Worm (Caenorhabditis elegans): Measurements from ENCODE around the gene lurp-3.

lurp-3 gene

ce11 chrV:13414585-13414984 is 41.0 kb upstream of the lurp-3 start, which contains the start of gene cut-2:
cut-2 (plus strand) TSS chrV:13414949.
- TF ChIP-seq ref-1 (GFP tag; conservative IDR thresholded peaks at IDR 0.05) (no peak), med-1 (GFP tag; optimal IDR thresholded peaks at IDR 0.05; ENCODE audit: insufficient read depth) (no peak), ztf-29 (GFP tag; IDR thresholded peaks at IDR 0.05) (no peak), klf-2 (GFP tag; conservative IDR thresholded peaks at IDR 0.05) (no peak), tab-1 (GFP tag; IDR thresholded peaks at IDR 0.05) (no peak), ztf-23 (GFP tag; IDR thresholded peaks at IDR 0.05) (no peak), T22C8.4 (GFP tag; IDR thresholded peaks at IDR 0.05) (no peak), flt-1 (GFP tag; IDR thresholded peaks at IDR 0.05) (no peak), cog-1 (tag; optimal IDR thresholded peaks at IDR 0.05) (no peak)

ce11 chrV:13415462-13415861 is 40.1 kb upstream of the lurp-3 start:
- TF ChIP-seq flt-1 (GFP tag; IDR thresholded peaks at IDR 0.05) (no peak), ztf-29 (GFP tag; IDR thresholded peaks at IDR 0.05) (no peak), ztf-23 (GFP tag; IDR thresholded peaks at IDR 0.05) (no peak), ref-1 (GFP tag; conservative IDR thresholded peaks at IDR 0.05) (no peak), med-1 (GFP tag; optimal IDR thresholded peaks at IDR 0.05; ENCODE audit: insufficient read depth) (no peak), tab-1 (GFP tag; IDR thresholded peaks at IDR 0.05) (no peak), T22C8.4 (GFP tag; IDR thresholded peaks at IDR 0.05) (no peak), cog-1 (tag; optimal IDR thresholded peaks at IDR 0.05) (no peak), klf-2 (GFP tag; conservative IDR thresholded peaks at IDR 0.05) (no peak; the same call in 1 of the 2 replicates)

ce11 chrV:13416076-13416475 is 39.5 kb upstream of the lurp-3 start:
- TF ChIP-seq ztf-23 (GFP tag; IDR thresholded peaks at IDR 0.05): no peak
- TF ChIP-seq tab-1 (GFP tag; IDR thresholded peaks at IDR 0.05): no peak
- no peak for TF ChIP-seq med-1 (GFP tag; optimal IDR thresholded peaks at IDR 0.05; ENCODE audit: insufficient read depth)
- no peak for TF ChIP-seq klf-2 (GFP tag; conservative IDR thresholded peaks at IDR 0.05)
- TF ChIP-seq flt-1 (GFP tag; IDR thresholded peaks at IDR 0.05): no peak
- no peak for TF ChIP-seq ref-1 (GFP tag; conservative IDR thresholded peaks at IDR 0.05)
- no peak for TF ChIP-seq ztf-29 (GFP tag; IDR thresholded peaks at IDR 0.05)
- no peak for TF ChIP-seq cog-1 (tag; optimal IDR thresholded peaks at IDR 0.05)
- TF ChIP-seq T22C8.4 (GFP tag; IDR thresholded peaks at IDR 0.05): no peak

- no peak for TF ChIP-seq T22C8.4 (GFP tag; IDR thresholded peaks at IDR 0.05)
- TF ChIP-seq ztf-29 (GFP tag; IDR thresholded peaks at IDR 0.05): no peak
- no peak for TF ChIP-seq ztf-23 (GFP tag; IDR thresholded peaks at IDR 0.05)
- no peak for TF ChIP-seq cog-1 (tag; optimal IDR thresholded peaks at IDR 0.05)
- no peak for TF ChIP-seq ref-1 (GFP tag; conservative IDR thresholded peaks at IDR 0.05)
- no peak for TF ChIP-seq klf-2 (GFP tag; conservative IDR thresholded peaks at IDR 0.05)
- no peak for TF ChIP-seq tab-1 (GFP tag; IDR thresholded peaks at IDR 0.05)
- no peak for TF ChIP-seq med-1 (GFP tag; optimal IDR thresholded peaks at IDR 0.05; ENCODE audit: insufficient read depth)
- TF ChIP-seq flt-1 (GFP tag; IDR thresholded peaks at IDR 0.05): no peak
These were observed 38.0 kb upstream of the lurp-3 start, which contains the start of gene F53F1.6 for ce11 chrV:13417513-13417912. F53F1.6 (minus strand) TSS chrV:13417613.

ce11 chrV:13420640-13421039 is 34.9 kb upstream of the lurp-3 start, which contains the start of gene srv-8:
srv-8 (minus strand) TSS chrV:13420740.
- no peak for TF ChIP-seq tab-1 (GFP tag; IDR thresholded peaks at IDR 0.05)
- TF ChIP-seq klf-2 (GFP tag; conservative IDR thresholded peaks at IDR 0.05): no peak
- no peak for TF ChIP-seq T22C8.4 (GFP tag; IDR thresholded peaks at IDR 0.05)
- no peak for TF ChIP-seq cog-1 (tag; optimal IDR thresholded peaks at IDR 0.05)
- TF ChIP-seq ztf-23 (GFP tag; IDR thresholded peaks at IDR 0.05): no peak
- no peak for TF ChIP-seq ref-1 (GFP tag; conservative IDR thresholded peaks at IDR 0.05)
- TF ChIP-seq ztf-29 (GFP tag; IDR thresholded peaks at IDR 0.05): no peak
- no peak for TF ChIP-seq flt-1 (GFP tag; IDR thresholded peaks at IDR 0.05)
- no peak for TF ChIP-seq med-1 (GFP tag; optimal IDR thresholded peaks at IDR 0.05; ENCODE audit: insufficient read depth)

- TF ChIP-seq tab-1 (GFP tag; IDR thresholded peaks at IDR 0.05) (no peak), ref-1 (GFP tag; conservative IDR thresholded peaks at IDR 0.05) (no peak), med-1 (GFP tag; optimal IDR thresholded peaks at IDR 0.05; ENCODE audit: insufficient read depth) (no peak), flt-1 (GFP tag; IDR thresholded peaks at IDR 0.05) (no peak), cog-1 (tag; optimal IDR thresholded peaks at IDR 0.05) (no peak), ztf-29 (GFP tag; IDR thresholded peaks at IDR 0.05) (no peak), klf-2 (GFP tag; conservative IDR thresholded peaks at IDR 0.05) (no peak)
These were observed 33.9 kb upstream of the lurp-3 start for ce11 chrV:13421697-13422096.

ce11 chrV:13423045-13423444 is 32.5 kb upstream of the lurp-3 start, which contains the start of gene srv-9:
srv-9 (minus strand) TSS chrV:13423145.
- TF ChIP-seq T22C8.4 (GFP tag; IDR thresholded peaks at IDR 0.05) (no peak), ref-1 (GFP tag; conservative IDR thresholded peaks at IDR 0.05) (no peak), ztf-29 (GFP tag; IDR thresholded peaks at IDR 0.05) (no peak), klf-2 (GFP tag; conservative IDR thresholded peaks at IDR 0.05) (no peak), med-1 (GFP tag; optimal IDR thresholded peaks at IDR 0.05; ENCODE audit: insufficient read depth) (no peak), flt-1 (GFP tag; IDR thresholded peaks at IDR 0.05) (no peak), tab-1 (GFP tag; IDR thresholded peaks at IDR 0.05) (no peak), ztf-23 (GFP tag; IDR thresholded peaks at IDR 0.05) (no peak), cog-1 (tag; optimal IDR thresholded peaks at IDR 0.05) (no peak)

- TF ChIP-seq ztf-29 (GFP tag; IDR thresholded peaks at IDR 0.05) (no peak), T22C8.4 (GFP tag; IDR thresholded peaks at IDR 0.05) (no peak), flt-1 (GFP tag; IDR thresholded peaks at IDR 0.05) (no peak), ztf-23 (GFP tag; IDR thresholded peaks at IDR 0.05) (no peak), cog-1 (tag; optimal IDR thresholded peaks at IDR 0.05) (no peak), tab-1 (GFP tag; IDR thresholded peaks at IDR 0.05) (no peak), med-1 (GFP tag; optimal IDR thresholded peaks at IDR 0.05; ENCODE audit: insufficient read depth) (no peak), ref-1 (GFP tag; conservative IDR thresholded peaks at IDR 0.05) (no peak), klf-2 (GFP tag; conservative IDR thresholded peaks at IDR 0.05) (no peak)
These were observed 31.9 kb upstream of the lurp-3 start, which contains the start of gene srv-10 for ce11 chrV:13423608-13424007. srv-10 (plus strand) TSS chrV:13423908.

- TF ChIP-seq klf-2 (GFP tag; conservative IDR thresholded peaks at IDR 0.05) (no peak), med-1 (GFP tag; optimal IDR thresholded peaks at IDR 0.05; ENCODE audit: insufficient read depth) (no peak), ref-1 (GFP tag; conservative IDR thresholded peaks at IDR 0.05) (no peak), flt-1 (GFP tag; IDR thresholded peaks at IDR 0.05) (no peak), ztf-23 (GFP tag; IDR thresholded peaks at IDR 0.05) (no peak), cog-1 (tag; optimal IDR thresholded peaks at IDR 0.05) (no peak), ztf-29 (GFP tag; IDR thresholded peaks at IDR 0.05) (no peak)
These were observed 28.8 kb upstream of the lurp-3 start, which contains the start of gene srd-18 for ce11 chrV:13426764-13427163. srd-18 (minus strand) TSS chrV:13426864.

All from whole organism, midembryonic.